Worm (Caenorhabditis elegans) whole organism, midembryonic: ENCODE data around the gene F13E9.9.

Experiments
- ref-1 ChIP-seq: fragments of 200-800 bp; sonication (Bioruptor generic); conservative IDR thresholded peaks from 2 replicates; pipeline ENCODE4 v1.3.6; 2022; ENCODE audit warnings: missing genetic modification reagents, missing genetic modification characterization, missing compliant biosample characterization
- tab-1 ChIP-seq: fragments of 200-800 bp; sonication (Bioruptor generic); IDR thresholded peaks from 2 replicates; pipeline ENCODE4 v1.3.6; 2022; ENCODE audit warnings: missing genetic modification characterization, missing compliant biosample characterization

ce11 chrIV:10876844-10877243 lies 22.1 kb downstream of the F13E9.9 start, which contains the start of gene fipr-14:
- TF ChIP-seq tab-1 (GFP tag; lab: Robert Waterston, UW), result no peak
- no peak for TF ChIP-seq ref-1
